Fruit fly (Drosophila melanogaster) whole organism, pupa: ENCODE measurements around the gene dati.

ENCODE experiments used
- CG10348 ChIP-seq: fragments of 200-800 bp; sonication (Bioruptor generic); IDR thresholded peaks from 2 replicates; pipeline ENCODE4 v1.3.6; 2022; ENCODE audit warnings: missing biosample characterization, missing genetic modification characterization
- CG12605 ChIP-seq: fragments of 200-800 bp; sonication (Bioruptor generic); IDR thresholded peaks from 2 replicates; pipeline ENCODE4 v1.3.6; 2022; ENCODE audit warnings: missing biosample characterization, missing genetic modification characterization
- CG13204 ChIP-seq: fragments of 200-800 bp; sonication (Bioruptor generic); optimal IDR thresholded peaks from 2 replicates; lab custom pipeline; 2018; ENCODE audit warnings: missing biosample characterization, mild to moderate bottlenecking, missing genetic modification characterization, moderate library complexity
- CG14655 ChIP-seq: fragments of 200-800 bp; sonication (Bioruptor generic); optimal IDR thresholded peaks from 3 replicates; lab custom pipeline; 2017; ENCODE audit warnings: mild to moderate bottlenecking, missing biosample characterization, missing genetic modification reagents, missing genetic modification characterization
- CG15710 ChIP-seq: fragments of 200-800 bp; sonication (Bioruptor generic); optimal IDR thresholded peaks from 2 replicates; lab custom pipeline; 2018; ENCODE audit warnings: missing biosample characterization, mild to moderate bottlenecking, missing genetic modification characterization, moderate library complexity
- CG17806 ChIP-seq: fragments of 200-800 bp; sonication (Bioruptor generic); optimal IDR thresholded peaks from 2 replicates; lab custom pipeline; 2018; ENCODE audit warnings: missing biosample characterization, mild to moderate bottlenecking, missing genetic modification characterization, moderate library complexity
- CG32121 ChIP-seq: fragments of 200-800 bp; sonication (Bioruptor generic); IDR thresholded peaks from 2 replicates; pipeline ENCODE4 v1.3.6; 2022; ENCODE audit warnings: missing biosample characterization, missing genetic modification characterization
- CG34367 ChIP-seq: fragments of 200-800 bp; sonication (Bioruptor generic); optimal IDR thresholded peaks from 2 replicates; lab custom pipeline; 2018; ENCODE audit warnings: missing biosample characterization, mild to moderate bottlenecking, missing genetic modification characterization
- CG4496 ChIP-seq: fragments of 200-800 bp; sonication (Bioruptor generic); IDR thresholded peaks from 3 replicates; pipeline ENCODE4 v1.3.6; 2022; ENCODE audit warnings: missing biosample characterization, missing genetic modification characterization
- CG8159 ChIP-seq: fragments of 200-800 bp; sonication (Bioruptor generic); optimal IDR thresholded peaks from 3 replicates; lab custom pipeline; 2018; ENCODE audit warnings: missing biosample characterization, mild to moderate bottlenecking, missing genetic modification characterization, moderate library complexity
- CG8301 ChIP-seq: fragments of 200-800 bp; sonication (Bioruptor generic); optimal IDR thresholded peaks from 2 replicates; lab custom pipeline; 2018; ENCODE audit warnings: missing biosample characterization, mild to moderate bottlenecking, missing genetic modification characterization
- CG9948 ChIP-seq: fragments of 200-800 bp; sonication (Bioruptor generic); optimal IDR thresholded peaks from 2 replicates; lab custom pipeline; 2018; ENCODE audit warnings: missing biosample characterization, mild to moderate bottlenecking, missing genetic modification characterization, moderate library complexity
- D1 ChIP-seq: fragments of 200-800 bp; sonication (Bioruptor generic); optimal IDR thresholded peaks from 2 replicates; lab custom pipeline; 2018; ENCODE audit warnings: missing biosample characterization, mild to moderate bottlenecking, missing genetic modification characterization, moderate library complexity
- EcR ChIP-seq: fragments of 200-800 bp; sonication (Bioruptor generic); optimal IDR thresholded peaks from 3 replicates; lab custom pipeline; 2019; ENCODE audit warnings: missing biosample characterization, missing genetic modification characterization, mild to moderate bottlenecking, moderate library complexity, missing genetic modification reagents
- Ets98B ChIP-seq: fragments of 200-800 bp; sonication (Bioruptor generic); IDR thresholded peaks from 2 replicates; pipeline ENCODE4 v1.3.6; 2022; ENCODE audit warnings: missing biosample characterization, missing genetic modification characterization
- Pif1A ChIP-seq: fragments of 200-800 bp; sonication (Bioruptor generic); optimal IDR thresholded peaks from 3 replicates; lab custom pipeline; 2016; ENCODE audit warnings: missing biosample characterization, missing genetic modification characterization
- Pif1B ChIP-seq: fragments of 200-800 bp; sonication (Bioruptor generic); optimal IDR thresholded peaks from 3 replicates; lab custom pipeline; 2016; ENCODE audit warnings: missing biosample characterization, missing genetic modification characterization
- Snoo ChIP-seq: fragments of 200-800 bp; sonication (Bioruptor generic); optimal IDR thresholded peaks from 3 replicates; lab custom pipeline; 2017; ENCODE audit warnings: missing biosample characterization, mild to moderate bottlenecking, missing genetic modification characterization, inconsistent platforms
- fd96Ca ChIP-seq: fragments of 200-800 bp; sonication (Bioruptor generic); IDR thresholded peaks from 3 replicates; pipeline ENCODE4 v1.3.6; 2022; ENCODE audit warnings: missing biosample characterization, missing genetic modification characterization
- gl ChIP-seq: fragments of 200-800 bp; sonication (Bioruptor generic); optimal IDR thresholded peaks from 2 replicates; lab custom pipeline; 2018; ENCODE audit warnings: missing biosample characterization, mild to moderate bottlenecking, missing genetic modification characterization
- rn ChIP-seq: fragments of 200-800 bp; sonication (Bioruptor generic); IDR thresholded peaks from 2 replicates; pipeline ENCODE4 v1.3.6; 2022; ENCODE audit warnings: missing biosample characterization, missing genetic modification characterization

The dati gene

DNA sequence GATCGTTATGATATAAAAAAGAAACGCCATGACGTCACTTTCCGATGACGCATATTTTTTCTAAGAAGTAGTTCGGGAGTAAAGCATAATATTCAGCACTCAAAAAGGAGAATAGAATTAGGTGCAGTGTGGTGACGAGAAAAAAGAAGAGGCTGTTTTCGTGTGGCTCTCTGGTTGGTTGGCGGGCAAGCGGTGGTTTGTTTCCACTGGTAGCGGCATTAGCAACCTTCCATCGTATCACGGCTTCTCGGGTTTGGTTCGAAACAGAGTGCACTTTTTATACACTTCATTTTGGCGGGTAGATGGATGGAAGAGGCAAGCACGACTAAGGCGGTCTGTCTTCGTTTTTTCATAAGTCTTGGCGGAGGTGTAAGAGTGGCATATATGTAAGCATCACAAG is 10.9 kb downstream of the dati start:
- TF ChIP-seq Pif1B (GFP tag; lab: Kevin White, UChicago) (no peak), D1 (tag; lab: Kevin White, UChicago) (no peak), Pif1A (GFP tag; lab: Kevin White, UChicago) (no peak)

DNA sequence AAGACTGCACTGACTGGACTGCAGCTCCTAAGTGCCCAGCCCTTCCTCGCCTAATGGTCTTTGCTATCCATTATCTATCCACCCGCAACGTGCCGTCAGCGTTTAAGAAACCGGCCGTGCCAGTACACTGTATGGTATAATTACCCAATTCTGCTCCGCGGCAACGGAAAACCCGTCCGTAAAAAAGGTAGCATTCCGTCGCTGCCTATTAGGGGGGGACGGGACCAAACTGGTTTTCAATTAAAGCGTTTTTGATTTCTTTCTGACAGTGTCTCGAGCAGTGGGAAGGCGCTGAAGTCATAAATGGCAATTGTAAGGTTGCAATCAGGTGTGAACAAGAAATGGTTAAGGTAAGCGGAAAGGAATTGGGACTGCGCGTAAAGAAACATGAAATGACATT is 14.9 kb downstream of the dati start:
- TF ChIP-seq CG9948 (tag; lab: Kevin White, UChicago): no peak
- TF ChIP-seq CG8301 (tag; lab: Kevin White, UChicago): no peak
- TF ChIP-seq CG15710 (tag; lab: Kevin White, UChicago): no peak
- TF ChIP-seq CG34367 (tag; lab: Kevin White, UChicago): no peak
- no peak for TF ChIP-seq gl (tag; lab: Kevin White, UChicago)
- no peak for TF ChIP-seq D1 (tag; lab: Kevin White, UChicago)

DNA sequence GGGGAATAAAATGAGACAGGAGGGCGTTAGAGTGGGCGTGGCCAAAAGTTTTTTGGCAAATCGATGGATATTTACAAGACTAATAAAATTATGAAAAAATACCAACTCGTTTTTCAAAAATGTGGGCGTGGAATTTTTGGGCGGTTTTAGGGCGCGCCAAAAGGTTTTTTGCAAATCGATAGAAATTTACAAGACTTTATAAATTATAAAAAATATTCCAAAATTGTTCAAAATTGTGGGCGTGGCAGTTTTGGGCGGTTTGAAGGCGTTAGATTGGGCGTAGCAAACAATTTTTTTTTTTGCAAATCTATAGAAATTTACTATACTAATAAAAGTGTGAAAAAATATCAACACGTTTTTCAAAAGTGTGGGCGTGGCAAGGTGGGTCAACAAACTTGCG is 16.3 kb downstream of the dati start:
- TF ChIP-seq CG13204 (GFP tag; lab: Kevin White, UChicago) (no peak), CG12605 (no peak), CG32121 (no peak), CG8159 (tag; lab: Kevin White, UChicago) (no peak), Snoo (tag; lab: Kevin White, UChicago) (no peak), CG10348 (no peak), Pif1B (GFP tag; lab: Kevin White, UChicago) (no peak), gl (tag; lab: Kevin White, UChicago) (no peak), CG15710 (tag; lab: Kevin White, UChicago) (no peak), CG14655 (no peak), CG34367 (tag; lab: Kevin White, UChicago) (no peak), D1 (tag; lab: Kevin White, UChicago) (no peak)

DNA sequence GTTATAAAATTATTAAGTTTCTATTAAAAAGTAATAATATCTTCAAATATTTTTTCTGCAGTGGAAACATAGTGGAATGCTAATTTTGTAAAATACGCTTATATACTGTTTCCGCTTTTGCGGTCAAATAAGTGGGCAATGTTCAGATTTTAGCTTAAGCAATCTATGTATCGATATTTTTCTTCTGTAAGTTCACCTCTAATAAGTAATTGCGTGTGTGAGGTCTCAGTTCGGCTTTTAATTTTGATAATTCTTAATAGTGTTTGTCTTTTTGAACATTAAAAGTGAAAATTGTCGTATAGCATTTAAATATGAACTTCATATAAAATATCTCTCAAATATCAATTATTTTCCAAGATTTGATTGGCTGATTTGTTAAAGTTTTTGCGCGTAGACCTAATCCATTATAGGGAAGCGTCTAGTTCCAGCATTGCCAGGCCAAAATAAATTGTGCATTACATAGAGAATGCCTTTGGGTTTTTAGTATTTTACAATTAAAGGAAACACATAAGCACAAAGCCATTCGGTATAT is 35.6 kb downstream of the dati start, which contains the start of gene Hcf:
Gene Hcf, plus strand, starts transcription at position 180 of the 532 bp plus-strand sequence.
- TF ChIP-seq D1 (tag; lab: Kevin White, UChicago): no peak
- TF ChIP-seq Ets98B (GFP tag; lab: Robert Waterston, UW): no peak
- TF ChIP-seq CG15710 (tag; lab: Kevin White, UChicago): no peak
- TF ChIP-seq Pif1B (GFP tag; lab: Kevin White, UChicago): no peak
- no peak for TF ChIP-seq CG4496 (GFP tag; lab: Robert Waterston, UW)
- TF ChIP-seq rn (GFP tag; lab: Robert Waterston, UW): no peak
- TF ChIP-seq Snoo (tag; lab: Kevin White, UChicago): no peak
- no peak for TF ChIP-seq CG8159 (tag; lab: Kevin White, UChicago)

DNA sequence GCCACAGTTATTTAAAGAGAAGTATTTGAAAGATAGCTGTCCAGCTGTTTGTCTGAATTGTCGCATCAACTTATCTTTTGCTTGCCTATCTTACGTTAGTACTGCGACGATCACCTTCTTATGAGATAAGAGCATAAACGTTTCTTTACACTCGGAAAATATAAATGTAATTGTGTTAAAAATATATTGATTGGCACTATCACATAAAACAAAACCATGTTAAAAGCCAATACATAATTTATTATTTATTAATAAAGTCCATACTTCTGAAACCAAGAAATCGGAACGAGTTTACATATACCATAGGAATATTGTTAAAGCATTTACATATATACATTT is 36.5 kb downstream of the dati start:
- TF ChIP-seq CG32121 (no peak), CG9948 (tag; lab: Kevin White, UChicago) (no peak), rn (GFP tag; lab: Robert Waterston, UW) (no peak), Pif1B (GFP tag; lab: Kevin White, UChicago) (no peak), CG12605 (no peak), gl (tag; lab: Kevin White, UChicago) (no peak), CG34367 (tag; lab: Kevin White, UChicago) (no peak), CG15710 (tag; lab: Kevin White, UChicago) (no peak), fd96Ca (GFP tag; lab: Robert Waterston, UW) (no peak), CG4496 (GFP tag; lab: Robert Waterston, UW) (no peak), EcR (GFP tag; lab: Kevin White, UChicago) (no peak), CG13204 (GFP tag; lab: Kevin White, UChicago) (no peak), D1 (tag; lab: Kevin White, UChicago) (no peak), Snoo (tag; lab: Kevin White, UChicago) (no peak), CG17806 (tag; lab: Kevin White, UChicago) (no peak), CG14655 (no peak), Pif1A (GFP tag; lab: Kevin White, UChicago) (no peak), CG8159 (tag; lab: Kevin White, UChicago) (no peak)

DNA sequence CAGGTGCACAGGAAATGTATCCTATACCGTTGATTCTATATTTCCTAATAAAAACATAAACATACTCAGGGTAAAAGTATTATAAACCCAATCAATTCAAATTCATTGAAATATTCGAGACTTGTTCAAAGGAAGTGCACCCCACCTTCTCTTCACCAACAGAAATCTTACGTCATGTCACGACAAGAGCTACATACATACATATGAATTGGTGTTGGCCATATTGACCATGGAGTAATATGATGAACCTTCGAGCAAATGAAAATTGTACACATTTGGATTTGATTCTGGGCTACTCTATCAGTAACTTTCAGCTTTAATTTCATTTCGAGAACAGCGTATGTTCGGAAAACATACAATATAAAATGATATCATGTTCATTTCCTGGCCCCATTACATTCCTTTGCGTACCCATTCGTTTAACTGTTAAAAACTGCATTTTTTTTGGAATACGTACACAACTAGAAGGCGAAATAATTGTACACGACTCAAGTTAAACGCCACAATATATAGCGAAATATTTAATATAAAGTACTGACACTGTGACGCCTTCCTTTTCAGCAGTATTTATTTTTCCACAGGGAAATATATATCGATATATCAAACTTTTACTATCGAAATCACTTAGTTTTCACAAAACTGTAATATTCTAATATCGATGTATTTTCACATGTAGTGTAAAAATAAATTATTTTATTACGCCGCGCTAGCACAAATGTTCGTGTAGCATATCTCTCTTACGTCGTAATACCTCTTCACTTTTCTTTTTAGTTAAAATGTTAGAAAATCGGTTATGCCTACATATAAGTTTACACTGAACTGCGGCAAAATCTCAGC is 37.1 kb downstream of the dati start, which contains the start of gene PMCA:
Gene PMCA, minus strand, starts transcription at position 825 of the 837 bp plus-strand sequence.
- TF ChIP-seq fd96Ca (GFP tag; lab: Robert Waterston, UW) (no peak), CG8159 (tag; lab: Kevin White, UChicago) (no peak), CG13204 (GFP tag; lab: Kevin White, UChicago) (no peak), CG14655 (no peak), gl (tag; lab: Kevin White, UChicago) (no peak), Ets98B (GFP tag; lab: Robert Waterston, UW) (no peak), CG17806 (tag; lab: Kevin White, UChicago) (no peak), CG4496 (GFP tag; lab: Robert Waterston, UW) (no peak), CG10348 (no peak), rn (GFP tag; lab: Robert Waterston, UW) (no peak)
